Fruit fly (Drosophila melanogaster): Measurements from ENCODE around the gene Mps1.

Mps1 gene

DNA sequence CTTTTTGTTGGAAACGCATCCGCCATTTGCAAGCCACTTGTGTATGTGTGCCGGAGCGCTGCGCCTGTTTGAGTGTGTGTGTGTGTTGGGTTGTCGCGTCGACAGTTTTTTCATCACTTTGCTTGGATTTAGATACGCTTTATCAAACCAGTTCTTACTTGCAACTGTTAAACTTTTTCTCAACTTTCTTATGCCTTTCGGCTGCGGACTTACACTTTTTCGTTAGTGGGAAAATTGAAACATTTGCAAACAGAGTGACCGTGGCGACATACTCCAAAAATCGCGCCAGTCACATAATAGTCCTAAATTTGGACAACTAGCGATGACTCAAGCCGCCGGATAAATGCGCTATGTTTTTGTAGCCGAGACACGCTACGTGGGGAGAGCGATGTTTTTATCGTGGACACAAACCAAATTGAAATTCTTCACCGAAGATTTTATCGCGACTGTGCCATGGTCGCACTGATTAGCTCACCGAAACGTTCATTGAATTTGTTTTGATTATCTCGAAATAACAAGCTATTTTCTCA lies 11.2 kb downstream of the Mps1 start, which contains the start of the genes alt and CG7655 (continued):
- TF ChIP-seq CG1602 (GFP tag; optimal IDR thresholded peaks at IDR 0.05) (no peak), Hmx (GFP tag; optimal IDR thresholded peaks at IDR 0.05) (no peak), sisA (GFP tag; IDR thresholded peaks at IDR 0.05) (no peak), gsb (GFP tag; IDR thresholded peaks at IDR 0.05) (no peak), NFAT (GFP tag; IDR thresholded peaks at IDR 0.05) (no peak), ab (GFP tag; optimal IDR thresholded peaks at IDR 0.05) (no peak), klu (GFP tag; IDR thresholded peaks at IDR 0.05) (no peak), Blimp-1 (GFP tag; optimal IDR thresholded peaks at IDR 0.05) (no peak), Bgb (GFP tag; IDR thresholded peaks at IDR 0.05; ENCODE audit: partially characterized antibody) (no peak), nmo (GFP tag; optimal IDR thresholded peaks at IDR 0.05) (peak; percentile 73), Gsc (GFP tag; IDR thresholded peaks at IDR 0.05) (no peak), CG11093 (GFP tag; IDR thresholded peaks at IDR 0.05) (no peak), CG5180 (GFP tag; optimal IDR thresholded peaks at IDR 0.05) (no peak), CG33557 (GFP tag; optimal IDR thresholded peaks at IDR 0.05) (peak; percentile 10), sr (GFP tag; IDR thresholded peaks at IDR 0.05) (no peak), dysf (GFP tag; IDR thresholded peaks at IDR 0.05) (no peak), CG7963 (GFP tag; IDR thresholded peaks at IDR 0.05; ENCODE audit: partially characterized antibody) (no peak), CG6791 (GFP tag; IDR thresholded peaks at IDR 0.05; ENCODE audit: partially characterized antibody) (no peak), CG10147 (GFP tag; optimal IDR thresholded peaks at IDR 0.05) (no peak), B-H1 (GFP tag; IDR thresholded peaks at IDR 0.05) (no peak), fd3F (GFP tag; optimal IDR thresholded peaks at IDR 0.05) (no peak), CTCF (GFP tag; optimal IDR thresholded peaks at IDR 0.05) (peak; percentile 72), CG32532 (GFP tag; IDR thresholded peaks at IDR 0.05) (no peak), knrl (GFP tag; IDR thresholded peaks at IDR 0.05; ENCODE audit: partially characterized antibody) (no peak), CG11695 (GFP tag; IDR thresholded peaks at IDR 0.05) (no peak), CG4854 (GFP tag; optimal IDR thresholded peaks at IDR 0.05) (no peak), ttk (GFP tag; IDR thresholded peaks at IDR 0.05) (no peak), CG12219 (GFP tag; optimal IDR thresholded peaks at IDR 0.05) (no peak), CG14860 (GFP tag; IDR thresholded peaks at IDR 0.05; ENCODE audit: partially characterized antibody) (no peak), Dip2 (GFP tag; IDR thresholded peaks at IDR 0.05) (no peak), tgo (GFP tag; IDR thresholded peaks at IDR 0.05) (no peak), tna (GFP tag; IDR thresholded peaks at IDR 0.05; ENCODE audit: partially characterized antibody) (no peak), ken (GFP tag; IDR thresholded peaks at IDR 0.05) (no peak), bcd (GFP tag; optimal IDR thresholded peaks at IDR 0.05) (no peak), CG32767 (GFP tag; IDR thresholded peaks at IDR 0.05) (no peak), Fer2 (tag; optimal IDR thresholded peaks at IDR 0.05) (no peak), CG17328 (GFP tag; IDR thresholded peaks at IDR 0.05) (no peak), CG8089 (GFP tag; optimal IDR thresholded peaks at IDR 0.05) (no peak), chif (GFP tag; optimal IDR thresholded peaks at IDR 0.05) (no peak), CG2889 (GFP tag; IDR thresholded peaks at IDR 0.05) (no peak), trh (GFP tag; optimal IDR thresholded peaks at IDR 0.05) (no peak), oc (tag; optimal IDR thresholded peaks at IDR 0.05) (no peak), hkb (optimal IDR thresholded peaks at IDR 0.05) (peak; percentile 23), hkb (GFP tag; IDR thresholded peaks at IDR 0.05) (no peak), dm (GFP tag; optimal IDR thresholded peaks at IDR 0.05) (peak; percentile 6), so (GFP tag; IDR thresholded peaks at IDR 0.05) (no peak), CG12744 (GFP tag; optimal IDR thresholded peaks at IDR 0.05) (no peak), CG3065 (GFP tag; optimal IDR thresholded peaks at IDR 0.05) (no peak), CG12104 (GFP tag; optimal IDR thresholded peaks at IDR 0.05) (no peak), Opbp (GFP tag; IDR thresholded peaks at IDR 0.05; ENCODE audit: partially characterized antibody) (no peak), wek (GFP tag; optimal IDR thresholded peaks at IDR 0.05) (no peak), stc (GFP tag; IDR thresholded peaks at IDR 0.05) (no peak), CG2202 (tag; optimal IDR thresholded peaks at IDR 0.05) (peak; percentile 8)
